Worm (Caenorhabditis elegans) whole organism, midembryonic: ENCODE results near the gene C30G12.6.

ENCODE experiments used
- T22C8.4 ChIP-seq: fragments of 200-800 bp; sonication (Bioruptor generic); IDR thresholded peaks from 2 replicates; pipeline ENCODE4 v1.3.6; 2022; ENCODE audit warnings: missing genetic modification characterization, missing compliant biosample characterization
- cog-1 ChIP-seq: sonication (generic microtip); optimal IDR thresholded peaks from 2 replicates; lab custom pipeline; 2016; ENCODE audit warnings: missing genetic modification characterization, missing compliant biosample characterization
- flt-1 ChIP-seq: fragments of 200-800 bp; sonication (Bioruptor generic); IDR thresholded peaks from 2 replicates; pipeline ENCODE4 v1.3.6; 2022; ENCODE audit warnings: missing genetic modification characterization, missing compliant biosample characterization
- klf-2 ChIP-seq: fragments of 200-800 bp; sonication (Bioruptor generic); conservative IDR thresholded peaks from 2 replicates; pipeline ENCODE4 v1.3.6; 2022; ENCODE audit warnings: missing genetic modification reagents, missing genetic modification characterization, missing compliant biosample characterization
- med-1 ChIP-seq: sonication (generic microtip); optimal IDR thresholded peaks from 2 replicates; lab custom pipeline; 2017; ENCODE audit warnings: missing genetic modification characterization, mild to moderate bottlenecking, missing compliant biosample characterization, antibody characterized with exemption, missing genetic modification reagents; ENCODE audit not compliant: insufficient read depth
- ref-1 ChIP-seq: fragments of 200-800 bp; sonication (Bioruptor generic); conservative IDR thresholded peaks from 2 replicates; pipeline ENCODE4 v1.3.6; 2022; ENCODE audit warnings: missing genetic modification reagents, missing genetic modification characterization, missing compliant biosample characterization
- tab-1 ChIP-seq: fragments of 200-800 bp; sonication (Bioruptor generic); IDR thresholded peaks from 2 replicates; pipeline ENCODE4 v1.3.6; 2022; ENCODE audit warnings: missing genetic modification characterization, missing compliant biosample characterization
- ztf-23 ChIP-seq: fragments of 200-800 bp; sonication (Bioruptor generic); IDR thresholded peaks from 2 replicates; pipeline ENCODE4 v1.3.6; 2022; ENCODE audit warnings: missing genetic modification reagents, missing genetic modification characterization, missing compliant biosample characterization
- ztf-29 ChIP-seq: fragments of 200-800 bp; sonication (Bioruptor generic); IDR thresholded peaks from 2 replicates; pipeline ENCODE4 v1.3.6; 2022; ENCODE audit warnings: missing genetic modification reagents, missing genetic modification characterization, missing compliant biosample characterization

C30G12.6 gene

ce11 chrII:7295917-7296316 is at the start of gene C30G12.6:
C30G12.6 (minus strand) TSS chrII:7296017.
- TF ChIP-seq ztf-29 (GFP tag; lab: Robert Waterston, UW): no peak
- no peak for TF ChIP-seq cog-1 (tag; lab: Kevin White, UChicago)
- no peak for TF ChIP-seq klf-2 (GFP tag; lab: Robert Waterston, UW)
- TF ChIP-seq T22C8.4: no peak
- TF ChIP-seq ref-1 (GFP tag; lab: Robert Waterston, UW): no peak
- no peak for TF ChIP-seq flt-1
- no peak for TF ChIP-seq med-1 (GFP tag; lab: Kevin White, UChicago)
- no peak for TF ChIP-seq ztf-23 (GFP tag; lab: Robert Waterston, UW)

- TF ChIP-seq klf-2 (GFP tag; lab: Robert Waterston, UW): no peak
- no peak for TF ChIP-seq ztf-23 (GFP tag; lab: Robert Waterston, UW)
- no peak for TF ChIP-seq flt-1
- 0 out of 2 replicates have a peak, but pooled peaks have one; percentile 9 for TF ChIP-seq ztf-29 (GFP tag; lab: Robert Waterston, UW)
Observed at ce11 chrII:7343668-7344067, 47.9 kb upstream of the C30G12.6 start.

- TF ChIP-seq T22C8.4: no peak
- TF ChIP-seq med-1 (GFP tag; lab: Kevin White, UChicago): no peak
- TF ChIP-seq ztf-23 (GFP tag; lab: Robert Waterston, UW): no peak
Observed at ce11 chrII:7342884-7343283, 47.1 kb upstream of the C30G12.6 start.

ce11 chrII:7341572-7342303 is 45.9 kb upstream of the C30G12.6 start:
- no peak for TF ChIP-seq klf-2 (GFP tag; lab: Robert Waterston, UW)
- TF ChIP-seq flt-1: no peak

- no peak for TF ChIP-seq flt-1
- no peak for TF ChIP-seq cog-1 (tag; lab: Kevin White, UChicago)
- TF ChIP-seq med-1 (GFP tag; lab: Kevin White, UChicago): no peak
- TF ChIP-seq klf-2 (GFP tag; lab: Robert Waterston, UW): no peak
- TF ChIP-seq ztf-29 (GFP tag; lab: Robert Waterston, UW): no peak
- no peak for TF ChIP-seq tab-1 (GFP tag; lab: Robert Waterston, UW)
- TF ChIP-seq T22C8.4: no peak
- TF ChIP-seq ref-1 (GFP tag; lab: Robert Waterston, UW): no peak
- no peak for TF ChIP-seq ztf-23 (GFP tag; lab: Robert Waterston, UW)
Observed at ce11 chrII:7340703-7341102, 44.9 kb upstream of the C30G12.6 start.

- no peak for TF ChIP-seq med-1 (GFP tag; lab: Kevin White, UChicago)
- no peak for TF ChIP-seq tab-1 (GFP tag; lab: Robert Waterston, UW)
- no peak for TF ChIP-seq ref-1 (GFP tag; lab: Robert Waterston, UW)
- no peak for TF ChIP-seq flt-1
- no peak for TF ChIP-seq ztf-23 (GFP tag; lab: Robert Waterston, UW)
- TF ChIP-seq T22C8.4: no peak
- no peak for TF ChIP-seq ztf-29 (GFP tag; lab: Robert Waterston, UW)
- no peak for TF ChIP-seq cog-1 (tag; lab: Kevin White, UChicago)
- TF ChIP-seq klf-2 (GFP tag; lab: Robert Waterston, UW): no peak
Observed at ce11 chrII:7338995-7339394, 43.2 kb upstream of the C30G12.6 start, which contains the start of gene nhr-21. nhr-21 (plus strand) TSS chrII:7339229.

ce11 chrII:7337469-7337893 is 41.7 kb upstream of the C30G12.6 start:
- TF ChIP-seq cog-1 (tag; lab: Kevin White, UChicago) (peak; percentile 15), flt-1 (no peak)

ce11 chrII:7331224-7331623 is 35.4 kb upstream of the C30G12.6 start, which contains the start of gene npax-1:
npax-1 (minus strand) TSS chrII:7331324.
- TF ChIP-seq med-1 (GFP tag; lab: Kevin White, UChicago) (no peak), tab-1 (GFP tag; lab: Robert Waterston, UW) (no peak), flt-1 (no peak), ref-1 (GFP tag; lab: Robert Waterston, UW) (no peak), klf-2 (GFP tag; lab: Robert Waterston, UW) (no peak), ztf-29 (GFP tag; lab: Robert Waterston, UW) (no peak), cog-1 (tag; lab: Kevin White, UChicago) (no peak), ztf-23 (GFP tag; lab: Robert Waterston, UW) (no peak), T22C8.4 (no peak)

ce11 chrII:7326997-7327396 is 31.2 kb upstream of the C30G12.6 start:
- TF ChIP-seq klf-2 (GFP tag; lab: Robert Waterston, UW) (no peak), ztf-23 (GFP tag; lab: Robert Waterston, UW) (no peak), T22C8.4 (no peak), tab-1 (GFP tag; lab: Robert Waterston, UW) (no peak), flt-1 (no peak)

- TF ChIP-seq flt-1: no peak
- no peak for TF ChIP-seq T22C8.4
- TF ChIP-seq ztf-29 (GFP tag; lab: Robert Waterston, UW): no peak
Observed at ce11 chrII:7326199-7326598, 30.4 kb upstream of the C30G12.6 start.

- TF ChIP-seq T22C8.4 (no peak), ztf-23 (GFP tag; lab: Robert Waterston, UW) (no peak), flt-1 (no peak), cog-1 (tag; lab: Kevin White, UChicago) (no peak), tab-1 (GFP tag; lab: Robert Waterston, UW) (no peak), med-1 (GFP tag; lab: Kevin White, UChicago) (no peak), ztf-29 (GFP tag; lab: Robert Waterston, UW) (no peak), ref-1 (GFP tag; lab: Robert Waterston, UW) (no peak), klf-2 (GFP tag; lab: Robert Waterston, UW) (no peak)
Observed at ce11 chrII:7325063-7325480, 29.3 kb upstream of the C30G12.6 start.
